Worm (Caenorhabditis elegans) whole organism, young adult: Measurements from ENCODE around the gene set-1.

Experiments used
- B0336.3 ChIP-seq: fragments of 200-800 bp; sonication (Bioruptor generic); IDR thresholded peaks from 2 replicates; pipeline ENCODE4 v1.3.6; 2022; ENCODE audit warnings: missing genetic modification characterization, missing compliant biosample characterization
- C06A6.2 ChIP-seq: fragments of 200-800 bp; sonication (Bioruptor generic); conservative IDR thresholded peaks from 2 replicates; pipeline ENCODE4 v1.3.6; 2022; ENCODE audit warnings: missing genetic modification characterization, missing compliant biosample characterization
- F10E7.11 ChIP-seq: sonication (generic microtip); optimal IDR thresholded peaks from 2 replicates; lab custom pipeline; 2017; ENCODE audit warnings: mild to moderate bottlenecking, missing genetic modification characterization, moderate library complexity, missing compliant biosample characterization
- F22D6.2 ChIP-seq: sonication (generic microtip); optimal IDR thresholded peaks from 2 replicates; lab custom pipeline; 2016; ENCODE audit warnings: mild to moderate bottlenecking, missing genetic modification characterization, missing compliant biosample characterization
- F33H1.4 ChIP-seq: fragments of 200-800 bp; sonication (Bioruptor generic); IDR thresholded peaks from 2 replicates; pipeline ENCODE4 v1.3.6; 2022; ENCODE audit warnings: missing genetic modification reagents, missing genetic modification characterization, missing compliant biosample characterization
- F49E8.2 ChIP-seq: sonication (generic microtip); optimal IDR thresholded peaks from 3 replicates; lab custom pipeline; 2017; ENCODE audit warnings: missing genetic modification characterization, mild to moderate bottlenecking, missing compliant biosample characterization, antibody characterized with exemption, moderate library complexity; ENCODE audit not compliant: insufficient read depth
- F52B5.7 ChIP-seq: sonication (generic microtip); optimal IDR thresholded peaks from 2 replicates; lab custom pipeline; 2016; ENCODE audit warnings: mild to moderate bottlenecking, missing genetic modification characterization, missing compliant biosample characterization
- F55B11.4 ChIP-seq: sonication (generic microtip); optimal IDR thresholded peaks from 2 replicates; lab custom pipeline; 2016; ENCODE audit warnings: missing compliant biosample characterization, missing genetic modification characterization, borderline replicate concordance; ENCODE audit not compliant: insufficient read depth
- F57C9.4 ChIP-seq: sonication (generic microtip); optimal IDR thresholded peaks from 2 replicates; lab custom pipeline; 2017; ENCODE audit warnings: mild to moderate bottlenecking, missing genetic modification characterization, missing compliant biosample characterization
- K11D2.4 ChIP-seq: fragments of 200-800 bp; sonication (Bioruptor generic); IDR thresholded peaks from 2 replicates; pipeline ENCODE4 v1.3.6; 2022; ENCODE audit warnings: missing genetic modification reagents, missing genetic modification characterization, missing compliant biosample characterization
- T07F8.4 ChIP-seq: sonication (generic microtip); optimal IDR thresholded peaks from 2 replicates; lab custom pipeline; 2016; ENCODE audit warnings: mild to moderate bottlenecking, missing genetic modification characterization, moderate library complexity, missing compliant biosample characterization
- Y53F4B.3 ChIP-seq: fragments of 200-800 bp; sonication (Bioruptor generic); IDR thresholded peaks from 2 replicates; pipeline ENCODE4 v1.3.6; 2022; ENCODE audit warnings: missing genetic modification reagents, missing genetic modification characterization, missing compliant biosample characterization
- Y56A3A.18 ChIP-seq: fragments of 200-800 bp; sonication (Bioruptor generic); IDR thresholded peaks from 2 replicates; pipeline ENCODE4 v1.3.6; 2022; ENCODE audit warnings: missing genetic modification reagents, missing genetic modification characterization, missing compliant biosample characterization
- Y67H2A.10 ChIP-seq: fragments of 200-800 bp; sonication (Bioruptor generic); conservative IDR thresholded peaks from 2 replicates; pipeline ENCODE4 v1.3.6; 2022; ENCODE audit warnings: missing genetic modification reagents, missing genetic modification characterization, missing compliant biosample characterization
- Y95B8A.8 ChIP-seq: fragments of 200-800 bp; sonication (Bioruptor generic); IDR thresholded peaks from 2 replicates; pipeline ENCODE4 v1.3.6; 2022; ENCODE audit warnings: missing genetic modification reagents, missing genetic modification characterization, missing compliant biosample characterization
- aptf-2 ChIP-seq: fragments of 200-800 bp; sonication (Bioruptor generic); conservative IDR thresholded peaks from 2 replicates; pipeline ENCODE4 v1.3.6; 2022; ENCODE audit warnings: missing genetic modification reagents, missing genetic modification characterization, missing compliant biosample characterization
- aptf-3 ChIP-seq: fragments of 200-800 bp; sonication (Bioruptor generic); IDR thresholded peaks from 2 replicates; pipeline ENCODE4 v1.3.6; 2022; ENCODE audit warnings: missing genetic modification characterization, missing compliant biosample characterization
- attf-3 ChIP-seq: fragments of 200-800 bp; sonication (Bioruptor generic); conservative IDR thresholded peaks from 2 replicates; pipeline ENCODE4 v1.3.6; 2022; ENCODE audit warnings: missing genetic modification reagents, missing genetic modification characterization, missing compliant biosample characterization
- attf-6 ChIP-seq: fragments of 200-800 bp; sonication (Bioruptor generic); IDR thresholded peaks from 2 replicates; pipeline ENCODE4 v1.3.6; 2022; ENCODE audit warnings: missing genetic modification reagents, missing genetic modification characterization, missing compliant biosample characterization
- bed-1 ChIP-seq: fragments of 200-800 bp; sonication (Bioruptor generic); IDR thresholded peaks from 2 replicates; pipeline ENCODE4 v1.3.6; 2022; ENCODE audit warnings: missing genetic modification reagents, missing genetic modification characterization, missing compliant biosample characterization
- bed-2 ChIP-seq: fragments of 200-800 bp; sonication (Bioruptor generic); IDR thresholded peaks from 2 replicates; pipeline ENCODE4 v1.3.6; 2022; ENCODE audit warnings: missing genetic modification reagents, missing genetic modification characterization, missing compliant biosample characterization
- ceh-27 ChIP-seq: fragments of 200-800 bp; sonication (Bioruptor generic); optimal IDR thresholded peaks from 2 replicates; lab custom pipeline; 2018; ENCODE audit warnings: mild to moderate bottlenecking, missing genetic modification characterization, moderate library complexity, missing compliant biosample characterization
- ceh-58 ChIP-seq: fragments of 200-800 bp; sonication (Bioruptor generic); IDR thresholded peaks from 2 replicates; pipeline ENCODE4 v1.3.6; 2022; ENCODE audit warnings: missing genetic modification characterization, missing compliant biosample characterization
- ceh-91 ChIP-seq: fragments of 200-800 bp; sonication (Bioruptor generic); IDR thresholded peaks from 2 replicates; pipeline ENCODE4 v1.3.6; 2022; ENCODE audit warnings: missing genetic modification reagents, missing genetic modification characterization, missing compliant biosample characterization
- die-1 ChIP-seq: sonication (generic microtip); optimal IDR thresholded peaks from 2 replicates; lab custom pipeline; 2016; ENCODE audit warnings: missing genotype, mild to moderate bottlenecking, missing genetic modification characterization, missing compliant biosample characterization
- efl-1 ChIP-seq: fragments of 150-350 bp; optimal IDR thresholded peaks from 2 replicates; lab custom pipeline; 2014; ENCODE audit warnings: missing biosample characterization, missing genetic modification reagents, missing genetic modification characterization
- egl-18 ChIP-seq: fragments of 200-800 bp; sonication (Bioruptor generic); IDR thresholded peaks from 2 replicates; pipeline ENCODE4 v1.3.6; 2022; ENCODE audit warnings: missing genetic modification reagents, missing genetic modification characterization, missing compliant biosample characterization
- egl-44 ChIP-seq: fragments of 200-800 bp; sonication (Bioruptor generic); IDR thresholded peaks from 2 replicates; pipeline ENCODE4 v1.3.6; 2022; ENCODE audit warnings: missing genetic modification reagents, missing genetic modification characterization, missing compliant biosample characterization
- hlh-26 ChIP-seq: fragments of 200-800 bp; sonication (Bioruptor generic); conservative IDR thresholded peaks from 2 replicates; pipeline ENCODE4 v1.3.6; 2022; ENCODE audit warnings: missing genetic modification reagents, missing genetic modification characterization, missing compliant biosample characterization
- hmg-20 ChIP-seq: fragments of 200-800 bp; sonication (Bioruptor generic); IDR thresholded peaks from 2 replicates; pipeline ENCODE4 v1.3.6; 2022; ENCODE audit warnings: missing genetic modification reagents, missing genetic modification characterization, missing compliant biosample characterization
- lag-1 ChIP-seq: fragments of 200-800 bp; sonication (Bioruptor generic); IDR thresholded peaks from 2 replicates; pipeline ENCODE4 v1.3.6; 2022; ENCODE audit warnings: missing genetic modification reagents, missing genetic modification characterization, missing compliant biosample characterization
- lin-35 ChIP-seq, 3 experiments: fragments of 150-350 bp in 2 of 3; sonication (generic microtip) in 1 of 3; optimal IDR thresholded peaks; 2 replicates each; lab custom pipeline; 2014 to 2018; ENCODE audit warnings: missing biosample characterization in 3 of 3, missing genetic modification characterization in 3 of 3, missing genetic modification reagents in 3 of 3
- lin-40 ChIP-seq: sonication (generic microtip); optimal IDR thresholded peaks from 2 replicates; lab custom pipeline; 2016; ENCODE audit warnings: missing genetic modification characterization, mild to moderate bottlenecking, missing compliant biosample characterization, missing genotype, missing genetic modification reagents
- madf-3 ChIP-seq: fragments of 200-800 bp; sonication (Bioruptor generic); IDR thresholded peaks from 2 replicates; pipeline ENCODE4 v1.3.6; 2022; ENCODE audit warnings: missing genetic modification reagents, missing genetic modification characterization, missing compliant biosample characterization
- madf-8 ChIP-seq: fragments of 200-800 bp; sonication (Bioruptor generic); conservative IDR thresholded peaks from 2 replicates; pipeline ENCODE4 v1.3.6; 2022; ENCODE audit warnings: missing genetic modification reagents, missing genetic modification characterization, missing compliant biosample characterization
- nfya-1 ChIP-seq: sonication (generic microtip); optimal IDR thresholded peaks from 2 replicates; lab custom pipeline; 2017; ENCODE audit warnings: antibody characterized with exemption, missing compliant biosample characterization, missing genetic modification characterization, borderline replicate concordance; ENCODE audit not compliant: insufficient read depth
- nfyb-1 ChIP-seq: fragments of 200-800 bp; sonication (Bioruptor generic); IDR thresholded peaks from 2 replicates; pipeline ENCODE4 v1.3.6; 2022; ENCODE audit warnings: missing genetic modification reagents, missing genetic modification characterization, missing compliant biosample characterization
- pha-4 ChIP-seq: fragments of 150-350 bp; sonication (generic microtip); optimal IDR thresholded peaks from 2 replicates; lab custom pipeline; 2014; ENCODE audit warnings: missing biosample characterization, missing genetic modification reagents, missing genetic modification characterization
- rec-8 ChIP-seq, 2 experiments: sonication (generic microtip); optimal IDR thresholded peaks; 2 replicates each; lab custom pipeline; 2016; ENCODE audit warnings: mild to moderate bottlenecking in 2 of 2, missing genetic modification characterization in 2 of 2, missing genetic modification reagents in 2 of 2, missing genotype in 2 of 2, missing biosample characterization in 1 of 2, missing compliant biosample characterization in 1 of 2, moderate library complexity in 1 of 2
- sea-2 ChIP-seq: fragments of 200-800 bp; sonication (Bioruptor generic); IDR thresholded peaks from 2 replicates; pipeline ENCODE4 v1.3.6; 2022; ENCODE audit warnings: missing genetic modification characterization, missing compliant biosample characterization
- snpc-4 ChIP-seq, 5 experiments: fragments of 150-350 bp in 1 of 5; sonication (generic microtip) in 4 of 5; optimal IDR thresholded peaks; 2 replicates each; lab custom pipeline; 2014 to 2018; ENCODE audit warnings: missing genetic modification characterization in 5 of 5, missing biosample characterization in 3 of 5, antibody characterized with exemption in 2 of 5, mild to moderate bottlenecking in 2 of 5, missing compliant biosample characterization in 2 of 5, missing genotype in 2 of 5, moderate library complexity in 2 of 5, missing genetic modification reagents in 1 of 5
- somi-1 ChIP-seq: fragments of 200-800 bp; sonication (Bioruptor generic); optimal IDR thresholded peaks from 2 replicates; lab custom pipeline; 2018; ENCODE audit warnings: mild to moderate bottlenecking, missing genetic modification characterization, missing compliant biosample characterization
- tlf-1 ChIP-seq: fragments of 200-800 bp; sonication (Bioruptor generic); optimal IDR thresholded peaks from 2 replicates; lab custom pipeline; 2018; ENCODE audit warnings: mild to moderate bottlenecking, missing genetic modification characterization, missing compliant biosample characterization
- unc-62 ChIP-seq: fragments of 150-350 bp; optimal IDR thresholded peaks from 2 replicates; lab custom pipeline; 2014; ENCODE audit warnings: missing biosample characterization, missing genetic modification reagents, missing genetic modification characterization
- ztf-25 ChIP-seq: fragments of 200-800 bp; sonication (Bioruptor generic); IDR thresholded peaks from 2 replicates; pipeline ENCODE4 v1.3.6; 2022; ENCODE audit warnings: missing genetic modification reagents, missing genetic modification characterization, missing compliant biosample characterization
- ztf-3 ChIP-seq: fragments of 200-800 bp; sonication (Bioruptor generic); optimal IDR thresholded peaks from 2 replicates; lab custom pipeline; 2018; ENCODE audit warnings: mild to moderate bottlenecking, missing genetic modification characterization, missing compliant biosample characterization

set-1 gene

ce11 chrIII:6442305-6443125 lies 9.7 kb downstream of the set-1 start, which contains the start of gene mel-32 (continued):
- TF ChIP-seq hmg-20 (no peak), F57C9.4 (tag; lab: Kevin White, UChicago) (no peak), F33H1.4 (peak; percentile 76), K11D2.4 (GFP tag; lab: Robert Waterston, UW) (no peak), aptf-3 (GFP tag; lab: Robert Waterston, UW) (no peak), nfyb-1 (GFP tag; lab: Robert Waterston, UW) (peak; percentile 49; the same call in 1 of the 2 replicates), C06A6.2 (GFP tag; lab: Robert Waterston, UW) (no peak), lin-35 (GFP tag; optimal IDR thresholded peaks at IDR 0.05; lab: Kevin White, UChicago) (peak; percentile 21 to 55 (median 33)), snpc-4 (GFP tag; optimal IDR thresholded peaks at IDR 0.05; lab: Kevin White, UChicago) (no peak), snpc-4 (tag; optimal IDR thresholded peaks at IDR 0.05; lab: Kevin White, UChicago) (peak in 1 of 4 experiments; percentile 11), egl-44 (no peak), F22D6.2 (tag; lab: Kevin White, UChicago) (no peak), F49E8.2 (tag; lab: Kevin White, UChicago) (no peak), tlf-1 (GFP tag; lab: Kevin White, UChicago) (peak; percentile 80), ceh-91 (peak; percentile 92), efl-1 (GFP tag; lab: Kevin White, UChicago) (peak; percentile 97), lin-40 (peak; percentile 3), F55B11.4 (no peak), pha-4 (tag; lab: Kevin White, UChicago) (no peak), egl-18 (GFP tag; lab: Robert Waterston, UW) (no peak), sea-2 (GFP tag; lab: Robert Waterston, UW) (no peak), Y95B8A.8 (GFP tag; lab: Robert Waterston, UW) (0 out of 2 replicates have a peak, but pooled peaks have one; percentile 72), unc-62 (GFP tag; lab: Kevin White, UChicago) (no peak), B0336.3 (GFP tag; lab: Robert Waterston, UW) (0 out of 2 replicates have a peak, but pooled peaks have one; percentile 37), lag-1 (GFP tag; lab: Robert Waterston, UW) (no peak), F52B5.7 (tag; lab: Kevin White, UChicago) (no peak), hlh-26 (GFP tag; lab: Robert Waterston, UW) (no peak), madf-3 (no peak), attf-6 (GFP tag; lab: Robert Waterston, UW) (0 out of 2 replicates have a peak, but pooled peaks have one; percentile 58), nfya-1 (no peak), bed-2 (no peak), rec-8 (tag; optimal IDR thresholded peaks at IDR 0.05; lab: Kevin White, UChicago) (no peak), madf-8 (GFP tag; lab: Robert Waterston, UW) (peak; percentile 88), ztf-3 (GFP tag; lab: Kevin White, UChicago) (no peak), T07F8.4 (tag; lab: Kevin White, UChicago) (no peak), bed-1 (no peak), Y53F4B.3 (GFP tag; lab: Robert Waterston, UW) (no peak), die-1 (tag; lab: Kevin White, UChicago) (no peak), ztf-25 (GFP tag; lab: Robert Waterston, UW) (no peak), attf-3 (GFP tag; lab: Robert Waterston, UW) (0 out of 2 replicates have a peak, but pooled peaks have one; percentile 45), F10E7.11 (tag; lab: Kevin White, UChicago) (no peak), ceh-27 (no peak), somi-1 (GFP tag; lab: Kevin White, UChicago) (no peak), ceh-58 (GFP tag; lab: Robert Waterston, UW) (no peak), Y67H2A.10 (GFP tag; lab: Robert Waterston, UW) (0 out of 2 replicates have a peak, but pooled peaks have one; percentile 36), Y56A3A.18 (GFP tag; lab: Robert Waterston, UW) (no peak), aptf-2 (0 out of 2 replicates have a peak, but pooled peaks have one; percentile 30)
